Worm (Caenorhabditis elegans) whole organism, early embryonic: ENCODE data around the gene col-94.

ENCODE experiments used
- B0310.2 ChIP-seq: sonication (generic microtip); optimal IDR thresholded peaks from 2 replicates; lab custom pipeline; 2016; ENCODE audit warnings: mild to moderate bottlenecking, missing genetic modification characterization, missing compliant biosample characterization
- aly-1 ChIP-seq: sonication (generic microtip); optimal IDR thresholded peaks from 2 replicates; lab custom pipeline; 2016; ENCODE audit warnings: missing genetic modification characterization, missing compliant biosample characterization
- ama-1 ChIP-seq: fragments of 150-350 bp; optimal IDR thresholded peaks from 2 replicates; lab custom pipeline; 2014
- flt-1 ChIP-seq: fragments of 200-800 bp; sonication (Bioruptor generic); IDR thresholded peaks from 2 replicates; pipeline ENCODE4 v1.3.6; 2022; ENCODE audit warnings: missing genetic modification characterization, missing compliant biosample characterization
- hnd-1 ChIP-seq: sonication (generic microtip); optimal IDR thresholded peaks from 2 replicates; lab custom pipeline; 2016; ENCODE audit warnings: missing genetic modification characterization, missing compliant biosample characterization
- pes-1 ChIP-seq: fragments of 200-800 bp; sonication (Bioruptor generic); IDR thresholded peaks from 2 replicates; pipeline ENCODE4 v1.3.6; 2022; ENCODE audit warnings: missing genetic modification reagents, missing genetic modification characterization, missing compliant biosample characterization
- sea-1 ChIP-seq: fragments of 200-800 bp; sonication (Bioruptor generic); conservative IDR thresholded peaks from 2 replicates; pipeline ENCODE4 v1.3.6; 2022; ENCODE audit warnings: missing genetic modification characterization, missing compliant biosample characterization
- tbx-11 ChIP-seq: fragments of 200-800 bp; sonication (Bioruptor generic); IDR thresholded peaks from 2 replicates; pipeline ENCODE4 v1.3.6; 2022; ENCODE audit warnings: missing genetic modification characterization, missing compliant biosample characterization
- tbx-37 ChIP-seq: fragments of 200-800 bp; sonication (Bioruptor generic); conservative IDR thresholded peaks from 2 replicates; pipeline ENCODE4 v1.3.6; 2022; ENCODE audit warnings: missing genetic modification reagents, missing genetic modification characterization, missing compliant biosample characterization
- tra-4 ChIP-seq: sonication (generic microtip); optimal IDR thresholded peaks from 2 replicates; lab custom pipeline; 2017; ENCODE audit warnings: missing genetic modification characterization, missing compliant biosample characterization

DNA sequence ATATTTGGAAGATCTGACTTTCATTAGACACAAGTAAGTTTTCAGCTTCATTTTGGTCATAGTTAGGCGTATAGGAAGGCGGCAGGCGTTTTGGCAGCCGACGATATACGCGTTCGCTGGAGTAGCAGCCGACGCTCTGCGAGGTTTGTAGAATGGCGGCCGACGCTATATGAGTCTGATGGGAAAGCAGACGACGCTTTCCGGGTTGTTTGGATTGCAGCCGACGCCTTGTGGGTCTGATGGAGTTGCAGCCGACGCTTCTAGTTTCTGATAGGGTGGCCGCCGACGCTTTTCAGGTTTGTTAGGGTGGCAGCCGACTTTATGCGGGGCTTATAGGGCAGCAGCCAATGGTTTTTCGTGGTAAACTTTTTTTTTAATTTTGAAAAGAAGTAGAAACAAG lies 15.1 kb upstream of the col-94 start:
- TF ChIP-seq aly-1 (tag; lab: Kevin White, UChicago) (no peak), B0310.2 (tag; lab: Kevin White, UChicago) (no peak), ama-1 (lab: Kevin White, UChicago) (no peak), hnd-1 (no peak), tbx-11 (no peak), pes-1 (GFP tag; lab: Robert Waterston, UW) (no peak), sea-1 (no peak), flt-1 (no peak), tbx-37 (GFP tag; lab: Robert Waterston, UW) (no peak), tra-4 (tag; lab: Kevin White, UChicago) (no peak)
